Worm (Caenorhabditis elegans) whole organism, L3 larva: ENCODE data around the gene nhr-27.

ENCODE experiments used
- fkh-10 ChIP-seq: sonication (generic microtip); optimal IDR thresholded peaks from 2 replicates; lab custom pipeline; 2017; ENCODE audit warnings: missing biosample characterization, missing genetic modification reagents, missing genetic modification characterization
- nhr-12 ChIP-seq: fragments of 150-350 bp; optimal IDR thresholded peaks from 2 replicates; lab custom pipeline; 2014; ENCODE audit warnings: missing biosample characterization, missing genetic modification characterization
- pha-4 ChIP-seq: fragments of 150-350 bp; optimal IDR thresholded peaks from 2 replicates; lab custom pipeline; 2014; ENCODE audit warnings: missing biosample characterization, missing genetic modification reagents, missing genetic modification characterization
- pqm-1 ChIP-seq: fragments of 150-350 bp; optimal IDR thresholded peaks from 2 replicates; lab custom pipeline; 2017; ENCODE audit warnings: missing biosample characterization, missing genetic modification characterization, inconsistent platforms
- skn-1 ChIP-seq: fragments of 150-350 bp; optimal IDR thresholded peaks from 2 replicates; lab custom pipeline; 2014; ENCODE audit warnings: missing biosample characterization, missing genetic modification characterization
- unc-62 ChIP-seq: fragments of 150-350 bp; sonication (generic microtip); optimal IDR thresholded peaks from 4 replicates; lab custom pipeline; 2014; ENCODE audit warnings: missing biosample characterization, missing genetic modification reagents, missing genetic modification characterization

DNA sequence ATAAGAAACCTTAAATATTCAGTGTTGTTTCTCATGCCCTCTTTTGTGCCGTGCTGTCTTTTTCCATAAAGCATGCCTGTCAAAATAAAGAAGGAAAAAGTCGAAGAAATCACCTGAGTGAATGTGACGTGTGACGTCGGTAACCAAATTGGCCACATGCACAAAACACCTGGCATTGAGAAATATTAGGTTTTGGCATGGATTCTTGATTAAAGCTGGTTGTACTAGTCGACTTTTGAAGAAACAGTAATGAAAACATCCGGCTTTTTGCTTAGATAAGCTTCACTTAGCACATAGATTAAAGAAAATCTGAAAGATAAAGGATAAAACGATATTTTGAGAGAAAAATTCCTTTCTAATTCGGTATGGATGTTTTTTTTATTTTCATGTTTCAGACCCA lies 82.0 kb downstream of the nhr-27 start:
- TF ChIP-seq pqm-1 (tag; lab: Kevin White, UChicago), result no peak
- TF ChIP-seq skn-1 (tag; lab: Kevin White, UChicago), result no peak
- no peak for TF ChIP-seq nhr-12
- TF ChIP-seq fkh-10, result no peak
- TF ChIP-seq pha-4 (tag; lab: Kevin White, UChicago), result no peak
- TF ChIP-seq unc-62, result no peak
